Worm (Caenorhabditis elegans): Measurements from ENCODE around the gene gmap-2.

The gmap-2 gene

ce11 chrX:12943166-12943565 is at the start of gene gmap-2:
TSS of gene gmap-2 (minus strand) at chrX:12943266.
- no peak for TF ChIP-seq unc-62 (GFP tag; optimal IDR thresholded peaks at IDR 0.05)

DNA sequence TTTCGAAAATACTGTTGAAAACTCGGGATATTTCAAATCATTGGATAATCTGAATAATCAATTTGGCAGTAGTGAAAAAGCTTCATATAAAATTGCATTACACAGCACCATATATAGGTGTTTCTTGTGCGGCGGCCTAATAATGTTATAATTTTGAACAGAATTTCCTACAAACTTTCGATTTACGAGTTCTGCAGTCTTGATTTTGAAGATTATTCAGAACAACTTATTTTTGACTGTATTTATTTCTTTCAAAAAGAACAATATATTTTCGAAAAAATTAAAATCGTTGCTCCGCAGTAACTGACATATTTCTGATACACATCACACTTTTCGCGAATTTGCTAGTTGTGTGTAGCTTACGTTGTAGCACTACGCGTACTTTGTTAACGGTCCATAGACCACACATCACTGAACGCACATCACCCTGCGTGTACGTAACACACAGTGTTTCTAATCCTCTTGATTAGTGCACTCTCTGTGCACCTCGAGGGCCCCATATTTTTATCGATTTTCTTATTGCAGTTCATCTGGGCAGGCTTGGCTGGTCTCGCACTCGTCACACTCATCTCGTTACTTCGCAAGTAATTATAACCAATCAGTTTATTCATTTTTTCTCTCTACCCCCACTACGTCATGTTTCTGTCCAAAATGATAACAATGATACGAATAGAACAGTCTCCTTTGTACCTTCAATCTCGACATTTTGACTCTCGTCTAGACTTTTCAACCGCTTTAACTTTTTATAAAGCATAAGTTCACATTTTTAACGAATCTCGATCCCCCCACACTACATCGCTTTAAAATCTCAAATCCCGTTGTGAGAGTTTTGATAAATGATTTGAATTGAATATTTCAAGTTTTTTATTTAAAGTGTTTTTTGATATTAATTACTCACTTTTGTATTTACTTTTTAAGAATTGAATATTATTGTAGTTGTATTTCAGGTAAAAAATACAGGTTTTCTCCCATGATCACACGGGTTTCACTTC is 47.8 kb upstream of the gmap-2 start, which contains the start of the genes F11C1.1 and vwa-8:
F11C1.1 (minus strand) TSS at position 51 of the 992 bp plus-strand sequence.
vwa-8 (plus strand) TSS at position 942 of the 992 bp plus-strand sequence.
- TF ChIP-seq unc-62 (GFP tag; optimal IDR thresholded peaks at IDR 0.05): no peak

DNA sequence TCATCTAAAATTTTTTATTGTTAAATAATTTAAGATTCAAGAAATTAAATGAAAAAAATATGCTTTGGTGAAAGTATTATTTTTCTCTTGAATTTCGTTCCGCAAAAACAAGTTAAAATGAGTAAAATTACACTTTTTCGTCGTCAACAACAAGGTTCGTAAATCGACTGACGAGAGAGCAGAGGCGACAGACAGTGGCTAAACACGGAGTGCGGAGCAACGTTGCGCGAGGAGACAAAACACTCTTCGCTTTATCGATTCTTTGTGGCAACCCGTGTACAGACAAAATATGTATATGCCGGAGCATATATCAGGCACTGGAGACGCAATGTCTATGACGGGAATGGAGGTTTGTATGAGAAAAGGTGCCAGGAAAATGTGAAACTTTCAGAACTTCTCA is 46.1 kb upstream of the gmap-2 start, which contains the start of gene F11C1.7:
F11C1.7 (plus strand) TSS at position 140 of the 400 bp plus-strand sequence.
- no peak for TF ChIP-seq unc-62 (GFP tag; optimal IDR thresholded peaks at IDR 0.05)

DNA sequence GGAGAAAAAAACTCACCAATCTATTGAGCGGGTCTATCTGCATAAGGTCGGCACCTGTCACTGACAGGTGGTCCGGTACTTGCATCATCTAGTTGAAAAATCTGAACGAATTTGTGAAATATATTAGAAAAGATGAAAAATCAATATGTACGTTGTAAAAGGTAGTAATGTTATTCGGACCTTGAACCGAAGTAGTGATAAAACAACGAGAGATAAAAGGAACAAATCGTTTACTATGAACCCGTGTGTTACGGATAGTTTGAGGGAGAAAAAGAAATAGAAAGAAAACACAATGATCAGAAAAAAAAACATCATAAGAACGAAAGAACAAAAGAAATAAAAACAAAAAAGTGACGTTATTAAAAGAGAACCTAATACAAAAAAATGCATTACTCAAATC is 44.1 kb upstream of the gmap-2 start, which contains the start of gene mff-1:
mff-1 (minus strand) TSS at position 101 of the 400 bp plus-strand sequence.
- TF ChIP-seq unc-62 (GFP tag; optimal IDR thresholded peaks at IDR 0.05): no peak

DNA sequence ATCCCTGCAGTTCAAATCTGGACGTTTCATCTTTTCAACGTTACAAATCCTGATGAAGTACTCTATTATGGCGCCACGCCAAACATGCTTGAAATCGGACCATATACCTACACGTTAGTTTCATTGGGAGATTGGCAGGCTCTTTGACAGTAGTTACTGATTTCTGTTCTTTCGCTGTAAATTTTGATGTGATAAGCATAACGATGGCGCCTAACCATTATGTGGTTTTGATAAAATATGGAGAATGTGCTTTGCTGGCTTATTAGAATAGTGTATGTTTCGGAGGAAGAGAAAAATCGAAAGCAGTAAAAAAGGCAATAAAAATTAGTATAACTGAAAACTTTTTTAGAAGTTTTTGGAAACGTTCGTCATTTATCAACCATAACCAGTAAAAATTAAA is 39.7 kb upstream of the gmap-2 start:
- no peak for TF ChIP-seq unc-62 (GFP tag; optimal IDR thresholded peaks at IDR 0.05)

DNA sequence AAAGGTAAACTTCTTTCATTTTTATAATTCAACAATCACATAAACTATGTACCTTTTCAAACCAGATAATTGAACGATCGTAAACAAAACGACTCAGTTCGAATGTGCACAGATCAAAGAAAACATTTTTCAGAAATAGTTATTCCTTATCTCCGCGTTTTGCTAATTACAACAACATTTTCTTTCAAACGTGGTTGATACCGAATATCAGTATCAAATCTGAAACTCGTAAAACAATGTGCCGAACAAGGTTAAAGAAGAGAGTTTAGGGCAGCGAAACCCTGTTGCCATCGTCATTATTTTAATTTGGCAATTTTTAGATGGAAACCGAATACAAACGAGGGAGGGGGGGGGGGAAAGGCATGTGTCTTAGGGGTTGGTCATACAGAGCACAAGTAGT is 38.3 kb upstream of the gmap-2 start, which contains the start of gene scav-4:
scav-4 (plus strand) TSS at position 383 of the 400 bp plus-strand sequence.
- no peak for TF ChIP-seq unc-62 (GFP tag; optimal IDR thresholded peaks at IDR 0.05)

DNA sequence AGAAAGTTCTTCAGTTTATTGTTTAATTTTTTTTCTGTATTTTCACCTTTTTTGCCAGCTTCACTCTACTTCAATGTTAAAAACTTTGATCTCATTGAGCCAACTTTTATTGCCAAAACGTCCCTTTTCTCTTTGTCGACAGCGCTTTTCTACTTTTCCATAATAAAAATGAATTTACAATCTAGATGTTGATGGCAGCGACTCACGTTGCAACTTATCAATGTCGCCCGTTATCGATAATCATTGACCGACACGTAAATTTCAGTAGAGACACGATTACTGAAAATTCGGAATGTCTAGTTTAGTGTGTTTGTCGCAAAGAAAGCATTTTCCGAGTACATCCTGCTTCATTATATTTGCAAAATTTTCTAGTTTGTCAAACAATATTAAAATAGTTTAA is 36.7 kb upstream of the gmap-2 start:
- no peak for TF ChIP-seq unc-62 (GFP tag; optimal IDR thresholded peaks at IDR 0.05)

DNA sequence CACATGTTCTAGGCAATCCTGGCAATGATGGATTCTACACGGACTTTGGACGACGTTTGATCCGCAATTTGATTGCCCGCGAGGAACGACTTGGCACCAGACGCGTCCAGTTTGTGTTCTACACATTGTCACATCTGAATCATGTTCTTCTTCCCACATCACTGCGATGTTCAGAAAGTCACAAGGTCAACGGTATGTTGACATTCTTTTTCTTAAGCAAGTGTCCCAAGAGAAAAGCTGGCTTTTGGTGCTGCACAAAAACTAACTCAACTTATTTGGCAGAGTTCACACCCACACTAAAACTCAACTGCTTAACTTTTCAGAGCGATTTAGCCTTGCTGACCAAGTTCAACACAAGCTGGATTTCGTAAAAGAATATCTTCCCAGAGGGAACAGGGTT is 35.5 kb upstream of the gmap-2 start:
- no peak for TF ChIP-seq unc-62 (GFP tag; optimal IDR thresholded peaks at IDR 0.05)

DNA sequence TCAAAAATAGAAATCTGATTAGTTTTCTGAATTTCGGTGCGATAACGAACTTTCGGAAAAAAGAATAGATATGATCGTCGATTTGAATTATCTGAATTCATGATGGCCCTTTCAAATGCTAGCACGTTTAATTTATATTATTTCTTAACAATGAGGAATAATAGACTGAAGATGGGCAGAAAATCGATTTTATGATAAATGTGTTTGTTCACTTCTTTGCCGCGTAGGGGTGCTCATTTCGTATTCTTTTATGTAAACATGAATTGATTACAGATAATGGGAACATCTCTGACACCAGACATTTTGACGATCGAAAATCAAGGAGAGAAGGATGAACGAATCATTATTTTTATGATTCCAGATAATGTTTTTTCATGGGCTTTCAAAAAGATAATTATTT is 34.4 kb upstream of the gmap-2 start, which contains the start of gene F11C1.9:
F11C1.9 (minus strand) TSS at position 101 of the 400 bp plus-strand sequence.
- TF ChIP-seq unc-62 (GFP tag; optimal IDR thresholded peaks at IDR 0.05): no peak

- no peak for TF ChIP-seq unc-62 (GFP tag; optimal IDR thresholded peaks at IDR 0.05)
These were observed 33.7 kb upstream of the gmap-2 start, which contains the start of the genes F11C1.4 and F11C1.10 for ce11 chrX:12976774-12977173. TSS of gene F11C1.4 (plus strand) at chrX:12977074. TSS of gene F11C1.10 (plus strand) at chrX:12977082.

ce11 chrX:12975595-12976089 is 32.6 kb upstream of the gmap-2 start, which contains the start of gene ppk-3:
TSS of gene ppk-3 (minus strand) at chrX:12975645.
- TF ChIP-seq unc-62 (GFP tag; optimal IDR thresholded peaks at IDR 0.05): no peak

DNA sequence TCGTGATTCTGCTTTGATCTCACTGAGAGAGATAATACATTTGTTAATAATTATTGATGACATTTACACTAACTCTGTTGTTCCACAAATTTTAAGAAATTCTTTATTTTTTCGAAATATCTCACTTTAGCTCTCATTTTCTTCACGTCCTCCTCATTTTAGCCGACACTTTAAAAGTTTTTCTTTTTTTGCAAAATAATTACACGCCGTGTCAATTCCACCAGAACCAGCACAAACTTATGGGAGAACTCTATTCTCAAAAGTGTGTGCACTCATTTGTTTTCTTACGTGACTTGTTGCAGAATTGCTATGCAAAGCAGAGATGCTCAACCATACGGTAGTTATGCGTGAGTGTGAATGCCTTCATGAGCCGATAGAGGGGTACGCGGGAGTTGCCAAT is 22.1 kb upstream of the gmap-2 start, which contains the start of gene frpr-2:
frpr-2 (plus strand) TSS at position 301 of the 400 bp plus-strand sequence.
- TF ChIP-seq unc-62 (GFP tag; optimal IDR thresholded peaks at IDR 0.05): no peak

- TF ChIP-seq unc-62 (GFP tag; optimal IDR thresholded peaks at IDR 0.05): no peak
These were observed 15.8 kb upstream of the gmap-2 start for ce11 chrX:12958897-12959296.

- no peak for TF ChIP-seq unc-62 (GFP tag; optimal IDR thresholded peaks at IDR 0.05)
These were observed 8.1 kb upstream of the gmap-2 start for ce11 chrX:12951175-12951574.

- TF ChIP-seq unc-62 (GFP tag; optimal IDR thresholded peaks at IDR 0.05): no peak
These were observed 3.5 kb upstream of the gmap-2 start, which contains the start of gene C05E7.3 for ce11 chrX:12946533-12946932. TSS of gene C05E7.3 (minus strand) at chrX:12946633.

DNA sequence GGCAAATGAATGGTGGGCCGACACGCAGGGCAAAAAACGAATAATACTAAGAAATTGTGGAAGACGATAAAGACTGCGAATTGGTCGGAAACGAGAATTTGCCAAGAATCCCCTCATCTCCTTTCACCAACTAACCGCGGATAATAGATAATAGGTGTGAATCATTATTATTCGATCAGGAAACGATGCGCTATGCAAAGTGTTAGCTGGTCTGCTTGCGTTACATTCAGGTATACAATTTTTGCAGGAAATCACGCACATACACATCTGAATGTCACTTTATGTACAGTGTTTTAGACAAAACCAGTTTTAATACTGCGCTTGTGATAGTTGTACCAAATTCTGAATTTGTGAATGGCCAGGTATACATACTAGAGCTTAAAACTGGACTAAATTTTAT is 1.6 kb upstream of the gmap-2 start:
- TF ChIP-seq unc-62 (GFP tag; optimal IDR thresholded peaks at IDR 0.05): no peak

Measured in whole organism, dauer.